In genomic region chrX:9684697-9685567, dm6 we compare ENCODE assay signal across 1 fruit fly cellular context.
TF ChIP-seq lines count a peak whose summit lies in the region.

No protein-coding gene starts in this region.

TF ChIP-seq in whole organism, embryonic, 481 proteins besides CTCF, POLR2A, EP300 and RAD21 (continued from another document):
- TF ChIP-seq sob (GFP tag; IDR thresholded peaks at IDR 0.05; lab: Robert Waterston, UW) (no peak), B-H1 (GFP tag; IDR thresholded peaks at IDR 0.05; lab: Robert Waterston, UW) (no peak), chinmo (GFP tag; IDR thresholded peaks at IDR 0.05; lab: Robert Waterston, UW; ENCODE audit: partially characterized antibody) (peak; percentile 69; the same call in 3 of the 4 replicates), sd (tag; optimal IDR thresholded peaks at IDR 0.05; lab: Kevin White, UChicago) (no peak), CG6254 (GFP tag; optimal IDR thresholded peaks at IDR 0.05; lab: Kevin White, UChicago) (no peak), CG11504 (tag; optimal IDR thresholded peaks at IDR 0.05; lab: Kevin White, UChicago) (no peak), CG14860 (GFP tag; IDR thresholded peaks at IDR 0.05; lab: Robert Waterston, UW; ENCODE audit: partially characterized antibody) (no peak), ttk (GFP tag; IDR thresholded peaks at IDR 0.05; lab: Robert Waterston, UW) (no peak), CG12659 (GFP tag; optimal IDR thresholded peaks at IDR 0.05; lab: Kevin White, UChicago) (peak; percentile 58), CG10543 (GFP tag; optimal IDR thresholded peaks at IDR 0.05; lab: Kevin White, UChicago) (peak; percentile 41), HLH4C (GFP tag; IDR thresholded peaks at IDR 0.05; lab: Robert Waterston, UW; ENCODE audit: partially characterized antibody) (no peak), zf30C (GFP tag; optimal IDR thresholded peaks at IDR 0.05; lab: Kevin White, UChicago) (peak; percentile 76), Dek (tag; optimal IDR thresholded peaks at IDR 0.05; lab: Kevin White, UChicago) (peak; percentile 26), Dbx (GFP tag; IDR thresholded peaks at IDR 0.05; lab: Robert Waterston, UW) (no peak), CG7556 (GFP tag; optimal IDR thresholded peaks at IDR 0.05; lab: Kevin White, UChicago) (no peak), sisA (GFP tag; IDR thresholded peaks at IDR 0.05; lab: Robert Waterston, UW) (no peak), CG12219 (GFP tag; optimal IDR thresholded peaks at IDR 0.05; lab: Kevin White, UChicago) (no peak), CG31441 (GFP tag; IDR thresholded peaks at IDR 0.05; lab: Robert Waterston, UW) (0 out of 2 replicates have a peak, but pooled peaks have one; percentile 13), CG18262 (tag; optimal IDR thresholded peaks at IDR 0.05; lab: Kevin White, UChicago) (no peak), CG4617 (GFP tag; optimal IDR thresholded peaks at IDR 0.05; lab: Kevin White, UChicago; ENCODE audit: borderline replicate concordance) (peak; percentile 44), CG17612 (GFP tag; IDR thresholded peaks at IDR 0.05; lab: Robert Waterston, UW) (no peak), maf-S (GFP tag; optimal IDR thresholded peaks at IDR 0.05; lab: Kevin White, UChicago) (no peak), CG18011 (GFP tag; optimal IDR thresholded peaks at IDR 0.05; lab: Kevin White, UChicago) (peak; percentile 30), Antp (GFP tag; optimal IDR thresholded peaks at IDR 0.05; lab: Kevin White, UChicago) (no peak), B-H2 (GFP tag; optimal IDR thresholded peaks at IDR 0.05; lab: Kevin White, UChicago) (no peak), CG4730 (GFP tag; IDR thresholded peaks at IDR 0.05; lab: Robert Waterston, UW) (no peak), CG1647 (GFP tag; optimal IDR thresholded peaks at IDR 0.05; lab: Kevin White, UChicago) (no peak), CG4820 (GFP tag; optimal IDR thresholded peaks at IDR 0.05; lab: Kevin White, UChicago) (no peak), CG31388 (GFP tag; optimal IDR thresholded peaks at IDR 0.05; lab: Kevin White, UChicago) (no peak), CG2202 (tag; optimal IDR thresholded peaks at IDR 0.05; lab: Kevin White, UChicago) (no peak), Trl (optimal IDR thresholded peaks at IDR 0.05; lab: Kevin White, UChicago) (peak; percentile 44 to 58), Trl (GFP tag; optimal IDR thresholded peaks at IDR 0.05; lab: Kevin White, UChicago) (no peak), gcm2 (GFP tag; optimal IDR thresholded peaks at IDR 0.05; lab: Kevin White, UChicago) (no peak), dysf (GFP tag; IDR thresholded peaks at IDR 0.05; lab: Robert Waterston, UW) (no peak), H2.0 (GFP tag; IDR thresholded peaks at IDR 0.05; lab: Robert Waterston, UW) (no peak), Gsc (GFP tag; IDR thresholded peaks at IDR 0.05; lab: Robert Waterston, UW) (no peak), CG11695 (GFP tag; IDR thresholded peaks at IDR 0.05; lab: Robert Waterston, UW) (no peak), CG11560 (tag; IDR thresholded peaks at IDR 0.05; lab: Robert Waterston, UW) (no peak), dm (GFP tag; optimal IDR thresholded peaks at IDR 0.05; lab: Kevin White, UChicago) (peak; percentile 37), CG32532 (GFP tag; IDR thresholded peaks at IDR 0.05; lab: Robert Waterston, UW) (0 out of 2 replicates have a peak, but pooled peaks have one; percentile 21), az2 (GFP tag; optimal IDR thresholded peaks at IDR 0.05; lab: Kevin White, UChicago) (no peak), bsh (GFP tag; optimal IDR thresholded peaks at IDR 0.05; lab: Kevin White, UChicago) (peak in 1 of 2 experiments; percentile 58), E2f2 (GFP tag; IDR thresholded peaks at IDR 0.05; lab: Robert Waterston, UW) (no peak), row (GFP tag; IDR thresholded peaks at IDR 0.05; lab: Robert Waterston, UW) (no peak), CG17361 (GFP tag; IDR thresholded peaks at IDR 0.05; lab: Robert Waterston, UW) (peak; percentile 30; the same call in 1 of the 3 replicates), CG8478 (optimal IDR thresholded peaks at IDR 0.05; lab: Kevin White, UChicago) (peak; percentile 95), pum (GFP tag; optimal IDR thresholded peaks at IDR 0.05; lab: Kevin White, UChicago) (no peak), CG9797 (GFP tag; optimal IDR thresholded peaks at IDR 0.05; lab: Kevin White, UChicago) (no peak), CG2875 (GFP tag; optimal IDR thresholded peaks at IDR 0.05; lab: Kevin White, UChicago) (no peak), CG4360 (GFP tag; IDR thresholded peaks at IDR 0.05; lab: Robert Waterston, UW) (no peak), lab (GFP tag; optimal IDR thresholded peaks at IDR 0.05; lab: Kevin White, UChicago) (no peak), CG32772 (GFP tag; IDR thresholded peaks at IDR 0.05; lab: Robert Waterston, UW) (peak; percentile 51; the same call in 1 of the 2 replicates), CG8290 (GFP tag; optimal IDR thresholded peaks at IDR 0.05; lab: Kevin White, UChicago) (no peak), CG8290 (tag; optimal IDR thresholded peaks at IDR 0.05; lab: Kevin White, UChicago) (no peak), lov (optimal IDR thresholded peaks at IDR 0.05; lab: Kevin White, UChicago) (no peak), lov (GFP tag; IDR thresholded peaks at IDR 0.05; lab: Robert Waterston, UW) (no peak), CG7745 (tag; optimal IDR thresholded peaks at IDR 0.05; lab: Kevin White, UChicago) (no peak), dimm (GFP tag; IDR thresholded peaks at IDR 0.05; lab: Robert Waterston, UW) (no peak), CG1832 (GFP tag; optimal IDR thresholded peaks at IDR 0.05; lab: Kevin White, UChicago) (peak; percentile 82), emc (GFP tag; optimal IDR thresholded peaks at IDR 0.05; lab: Kevin White, UChicago) (no peak), psq (GFP tag; optimal IDR thresholded peaks at IDR 0.05; lab: Kevin White, UChicago) (peak; percentile 58), CG12155 (GFP tag; optimal IDR thresholded peaks at IDR 0.05; lab: Kevin White, UChicago) (peak; percentile 99), dmrt99B (tag; optimal IDR thresholded peaks at IDR 0.05; lab: Kevin White, UChicago) (no peak), vvl (GFP tag; IDR thresholded peaks at IDR 0.05; lab: Robert Waterston, UW) (peak; percentile 27; the same call in 1 of the 2 replicates), pzg (GFP tag; optimal IDR thresholded peaks at IDR 0.05; lab: Kevin White, UChicago) (peak; percentile 20), pros (GFP tag; optimal IDR thresholded peaks at IDR 0.05; lab: Kevin White, UChicago) (no peak), Asciz (GFP tag; optimal IDR thresholded peaks at IDR 0.05; lab: Kevin White, UChicago) (no peak)
